Fruit fly (Drosophila melanogaster): Measurements from ENCODE around the gene Xe7.
A peak's percentile ranks its signal among the peaks of the same experiment; 100 is the strongest.

Xe7 gene

DNA sequence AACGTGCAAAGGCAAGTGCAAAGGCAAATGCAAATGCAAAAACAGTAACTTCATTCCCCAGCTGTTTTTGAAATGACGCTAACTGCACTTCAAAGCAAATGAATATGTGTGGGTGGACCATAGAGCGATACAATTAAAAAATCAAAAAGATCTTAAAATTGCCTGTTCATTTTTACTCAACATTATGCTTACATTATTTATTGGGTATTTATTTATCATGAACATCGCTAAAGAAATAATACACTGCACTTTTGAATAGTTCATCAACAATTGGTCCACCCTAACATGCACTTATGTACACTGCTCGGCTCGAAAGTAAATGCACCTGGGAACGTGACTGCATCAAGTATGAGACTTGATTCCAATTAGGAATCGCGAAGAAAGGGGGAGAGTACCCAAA is 25.3 kb upstream of the Xe7 start:
- TF ChIP-seq CG16779 (tag; optimal IDR thresholded peaks at IDR 0.05) (peak; percentile 3), Eip93F (GFP tag; optimal IDR thresholded peaks at IDR 0.05) (no peak), topi (GFP tag; optimal IDR thresholded peaks at IDR 0.05) (peak; percentile 41), Blimp-1 (GFP tag; optimal IDR thresholded peaks at IDR 0.05) (no peak), CG32006 (GFP tag; optimal IDR thresholded peaks at IDR 0.05) (peak; percentile 79), CG8632 (GFP tag; optimal IDR thresholded peaks at IDR 0.05) (peak; percentile 11), CG7368 (GFP tag; optimal IDR thresholded peaks at IDR 0.05) (peak; percentile 36), achi (GFP tag; optimal IDR thresholded peaks at IDR 0.05) (peak; percentile 59), salr (GFP tag; optimal IDR thresholded peaks at IDR 0.05) (peak; percentile 22 to 50), pdm3 (GFP tag; optimal IDR thresholded peaks at IDR 0.05) (peak; percentile 55), OdsH (GFP tag; optimal IDR thresholded peaks at IDR 0.05) (peak; percentile 68), CG6854 (GFP tag; optimal IDR thresholded peaks at IDR 0.05) (no peak), net (GFP tag; optimal IDR thresholded peaks at IDR 0.05) (peak; percentile 53), Eip78C (GFP tag) (peak; percentile 80), svp (GFP tag) (no peak), Hr38 (GFP tag; optimal IDR thresholded peaks at IDR 0.05) (no peak), Ets96B (tag; optimal IDR thresholded peaks at IDR 0.05) (peak; percentile 53), fd85E (GFP tag; optimal IDR thresholded peaks at IDR 0.05) (no peak), CG11762 (GFP tag; optimal IDR thresholded peaks at IDR 0.05; ENCODE audit: insufficient read depth) (peak; percentile 38), Gug (GFP tag; IDR thresholded peaks at IDR 0.05) (peak; percentile 64), CG6163 (GFP tag; IDR thresholded peaks at IDR 0.05) (peak; percentile 80), Smox (GFP tag; optimal IDR thresholded peaks at IDR 0.05) (peak; percentile 27), spab (GFP tag; optimal IDR thresholded peaks at IDR 0.05) (no peak), CG8319 (GFP tag; optimal IDR thresholded peaks at IDR 0.05) (no peak), CG6808 (GFP tag; optimal IDR thresholded peaks at IDR 0.05) (peak; percentile 5), fkh (GFP tag; optimal IDR thresholded peaks at IDR 0.05) (no peak), CG15336 (GFP tag; IDR thresholded peaks at IDR 0.05) (peak; percentile 90), dsx (GFP tag; optimal IDR thresholded peaks at IDR 0.05; ENCODE audit: poor library complexity, severe bottlenecking) (no peak), esn (GFP tag; optimal IDR thresholded peaks at IDR 0.05) (peak; percentile 37), Ets21C (GFP tag; optimal IDR thresholded peaks at IDR 0.05) (no peak), CG34406 (GFP tag; optimal IDR thresholded peaks at IDR 0.05) (peak; percentile 34), ss (GFP tag; optimal IDR thresholded peaks at IDR 0.05) (no peak), CG31627 (GFP tag; optimal IDR thresholded peaks at IDR 0.05) (peak; percentile 12), CG11294 (GFP tag; IDR thresholded peaks at IDR 0.05) (0 out of 2 replicates have a peak, but pooled peaks have one; percentile 53), acj6 (GFP tag; optimal IDR thresholded peaks at IDR 0.05) (peak; percentile 42), CG9139 (GFP tag; optimal IDR thresholded peaks at IDR 0.05) (no peak), Sox15 (GFP tag; optimal IDR thresholded peaks at IDR 0.05) (no peak), Hr39 (GFP tag; optimal IDR thresholded peaks at IDR 0.05) (peak; percentile 29), CG11902 (GFP tag; optimal IDR thresholded peaks at IDR 0.05) (no peak), Hr4 (GFP tag; optimal IDR thresholded peaks at IDR 0.05) (peak; percentile 80), lz (GFP tag; optimal IDR thresholded peaks at IDR 0.05) (peak; percentile 17), CG6276 (GFP tag; optimal IDR thresholded peaks at IDR 0.05) (peak; percentile 77), CG10669 (GFP tag; optimal IDR thresholded peaks at IDR 0.05) (peak; percentile 7), CG6792 (GFP tag; optimal IDR thresholded peaks at IDR 0.05) (peak; percentile 6), fd59A (GFP tag; optimal IDR thresholded peaks at IDR 0.05) (no peak), Met (GFP tag; optimal IDR thresholded peaks at IDR 0.05) (peak; percentile 29), CG8119 (GFP tag; IDR thresholded peaks at IDR 0.05) (peak; percentile 89), CG3032 (tag; optimal IDR thresholded peaks at IDR 0.05) (peak; percentile 2), CG10631 (GFP tag; optimal IDR thresholded peaks at IDR 0.05) (peak; percentile 28), CG4318 (GFP tag; optimal IDR thresholded peaks at IDR 0.05) (peak; percentile 61), dac (GFP tag; optimal IDR thresholded peaks at IDR 0.05) (peak; percentile 38), CG1621 (tag; optimal IDR thresholded peaks at IDR 0.05) (peak; percentile 10)
